Fruit fly (Drosophila melanogaster) whole organism, embryonic: ENCODE measurements around the gene Cyt-c-p.

ENCODE experiments used
- Ada2b ChIP-seq: fragments of 200-800 bp; sonication (Bioruptor generic); IDR thresholded peaks from 2 replicates; pipeline ENCODE4 v1.3.6; 2022; ENCODE audit warnings: missing biosample characterization, missing genetic modification characterization
- BEAF-32 ChIP-seq: fragments of 200-800 bp; sonication (Bioruptor generic); optimal IDR thresholded peaks from 3 replicates; lab custom pipeline; 2017; ENCODE audit warnings: missing biosample characterization, missing genetic modification characterization, mild to moderate bottlenecking, moderate library complexity, missing genetic modification reagents
- CG1024 ChIP-seq: fragments of 200-800 bp; sonication (Bioruptor generic); IDR thresholded peaks from 2 replicates; pipeline ENCODE4 v1.3.6; 2022; ENCODE audit warnings: missing biosample characterization, missing genetic modification characterization
- CG10543 ChIP-seq: fragments of 200-800 bp; sonication (Bioruptor generic); optimal IDR thresholded peaks from 3 replicates; lab custom pipeline; 2017; ENCODE audit warnings: missing biosample characterization, mild to moderate bottlenecking, missing genetic modification characterization, moderate library complexity
- CG11560 ChIP-seq: fragments of 200-800 bp; sonication (Bioruptor generic); IDR thresholded peaks from 3 replicates; pipeline ENCODE4 v1.3.6; 2022; ENCODE audit warnings: missing biosample characterization, missing genetic modification characterization
- CG11695 ChIP-seq: fragments of 200-800 bp; sonication (Bioruptor generic); IDR thresholded peaks from 3 replicates; pipeline ENCODE4 v1.3.6; 2022; ENCODE audit warnings: missing biosample characterization, missing genetic modification characterization
- CG12769 ChIP-seq: fragments of 200-800 bp; sonication (Bioruptor generic); optimal IDR thresholded peaks from 2 replicates; lab custom pipeline; 2019; ENCODE audit warnings: missing biosample characterization, mild to moderate bottlenecking, missing genetic modification characterization, moderate library complexity
- CG13424 ChIP-seq: fragments of 200-800 bp; sonication (Bioruptor generic); optimal IDR thresholded peaks from 2 replicates; lab custom pipeline; 2019; ENCODE audit warnings: missing biosample characterization, mild to moderate bottlenecking, missing genetic modification characterization, moderate library complexity
- CG14014 ChIP-seq: fragments of 200-800 bp; sonication (Bioruptor generic); IDR thresholded peaks from 2 replicates; pipeline ENCODE4 v1.3.6; 2022; ENCODE audit warnings: missing biosample characterization, missing genetic modification characterization
- CG15011 ChIP-seq: fragments of 200-800 bp; sonication (Bioruptor generic); optimal IDR thresholded peaks from 3 replicates; lab custom pipeline; 2018; ENCODE audit warnings: missing biosample characterization, mild to moderate bottlenecking, missing genetic modification characterization
- CG15073 ChIP-seq: fragments of 200-800 bp; sonication (Bioruptor generic); optimal IDR thresholded peaks from 2 replicates; lab custom pipeline; 2016; ENCODE audit warnings: missing biosample characterization, missing genetic modification characterization
- CG17328 ChIP-seq: fragments of 200-800 bp; sonication (Bioruptor generic); IDR thresholded peaks from 2 replicates; pipeline ENCODE4 v1.3.6; 2022; ENCODE audit warnings: missing biosample characterization, missing genetic modification characterization
- CG2116 ChIP-seq: fragments of 200-800 bp; sonication (Bioruptor generic); optimal IDR thresholded peaks from 3 replicates; lab custom pipeline; 2018; ENCODE audit warnings: missing biosample characterization, mild to moderate bottlenecking, missing genetic modification characterization
- CG32767 ChIP-seq: fragments of 200-800 bp; sonication (Bioruptor generic); IDR thresholded peaks from 2 replicates; pipeline ENCODE4 v1.3.6; 2022; ENCODE audit warnings: missing biosample characterization, missing genetic modification characterization
- CG4617 ChIP-seq: fragments of 200-800 bp; sonication (Bioruptor generic); optimal IDR thresholded peaks from 3 replicates; lab custom pipeline; 2016; ENCODE audit warnings: missing biosample characterization, missing genetic modification characterization, borderline replicate concordance
- CG4730 ChIP-seq: fragments of 200-800 bp; sonication (Bioruptor generic); IDR thresholded peaks from 2 replicates; pipeline ENCODE4 v1.3.6; 2022; ENCODE audit warnings: missing biosample characterization, missing genetic modification characterization
- CG6765 ChIP-seq: fragments of 200-800 bp; sonication (Bioruptor generic); optimal IDR thresholded peaks from 3 replicates; lab custom pipeline; 2017; ENCODE audit warnings: missing biosample characterization, mild to moderate bottlenecking, missing genetic modification characterization
- CG8281 ChIP-seq: fragments of 200-800 bp; sonication (Bioruptor generic); optimal IDR thresholded peaks from 2 replicates; lab custom pipeline; 2018; ENCODE audit warnings: missing biosample characterization, mild to moderate bottlenecking, missing genetic modification characterization, moderate library complexity
- CG9797 ChIP-seq: fragments of 200-800 bp; sonication (Bioruptor generic); optimal IDR thresholded peaks from 3 replicates; lab custom pipeline; 2018; ENCODE audit warnings: missing biosample characterization, mild to moderate bottlenecking, missing genetic modification characterization
- Doc3 ChIP-seq: fragments of 200-800 bp; sonication (Bioruptor generic); IDR thresholded peaks from 3 replicates; pipeline ENCODE4 v1.3.6; 2022; ENCODE audit warnings: missing biosample characterization, missing genetic modification characterization; ENCODE audit not compliant: partially characterized antibody
- Drgx ChIP-seq: fragments of 200-800 bp; sonication (Bioruptor generic); IDR thresholded peaks from 2 replicates; pipeline ENCODE4 v1.3.6; 2022; ENCODE audit warnings: missing biosample characterization, missing genetic modification characterization
- Hmr ChIP-seq: fragments of 200-800 bp; sonication (Bioruptor generic); optimal IDR thresholded peaks from 3 replicates; lab custom pipeline; 2017; ENCODE audit warnings: mild to moderate bottlenecking, missing biosample characterization, missing genetic modification reagents, missing genetic modification characterization
- Lpt ChIP-seq: fragments of >200 bp; optimal IDR thresholded peaks from 2 replicates; lab custom pipeline; 2018; ENCODE audit warnings: missing biosample characterization, missing genetic modification characterization
- Med ChIP-seq: fragments of 200-800 bp; sonication (Bioruptor generic); peaks from one replicate; lab custom pipeline; 2016; ENCODE audit warnings: missing biosample characterization, missing genetic modification characterization, mild to moderate bottlenecking, inconsistent platforms, moderate library complexity
- Nf-YC ChIP-seq: fragments of 200-800 bp; optimal IDR thresholded peaks from 3 replicates; lab custom pipeline; 2019; ENCODE audit warnings: missing biosample characterization, mild to moderate bottlenecking, missing genetic modification characterization, moderate library complexity
- Sry-δ ChIP-seq: fragments of 200-800 bp; sonication (Bioruptor generic); optimal IDR thresholded peaks from 2 replicates; lab custom pipeline; 2016; ENCODE audit warnings: missing biosample characterization, missing genetic modification characterization
- Taf1 ChIP-seq: fragments of 200-800 bp; sonication (Bioruptor generic); IDR thresholded peaks from 2 replicates; pipeline ENCODE4 v1.3.6; 2022; ENCODE audit warnings: missing biosample characterization, missing genetic modification characterization
- abd-A ChIP-seq: fragments of 200-800 bp; sonication (Bioruptor generic); optimal IDR thresholded peaks from 3 replicates; lab custom pipeline; 2019; ENCODE audit warnings: missing biosample characterization, mild to moderate bottlenecking, missing genetic modification characterization, moderate library complexity
- bowl ChIP-seq: fragments of 200-800 bp; sonication (Bioruptor generic); IDR thresholded peaks from 2 replicates; pipeline ENCODE4 v1.3.6; 2022; ENCODE audit warnings: missing biosample characterization, missing genetic modification characterization
- cg ChIP-seq: fragments of 200-800 bp; sonication (Bioruptor generic); optimal IDR thresholded peaks from 3 replicates; lab custom pipeline; 2019; ENCODE audit warnings: missing biosample characterization, mild to moderate bottlenecking, missing genetic modification characterization, moderate library complexity
- crp ChIP-seq, 2 experiments: fragments of 200-800 bp; sonication (Bioruptor generic); optimal IDR thresholded peaks; 2 replicates in 1 of 2; 3 replicates in 1 of 2; lab custom pipeline; 2017; ENCODE audit warnings: missing biosample characterization in 2 of 2, missing genetic modification characterization in 2 of 2, mild to moderate bottlenecking in 1 of 2, moderate library complexity in 1 of 2
- disco-r ChIP-seq: fragments of 200-800 bp; sonication (Bioruptor generic); optimal IDR thresholded peaks from 2 replicates; lab custom pipeline; 2016; ENCODE audit warnings: missing biosample characterization, missing genetic modification characterization
- dm ChIP-seq: fragments of 200-800 bp; sonication (Bioruptor generic); optimal IDR thresholded peaks from 3 replicates; lab custom pipeline; 2016; ENCODE audit warnings: missing biosample characterization, missing genetic modification characterization
- eve ChIP-seq, 2 experiments: fragments of >200 bp; optimal IDR thresholded peaks; 2 replicates each; lab custom pipeline; 2017; ENCODE audit warnings: missing biosample characterization in 2 of 2, missing genetic modification characterization in 2 of 2
- grau ChIP-seq: fragments of 200-800 bp; optimal IDR thresholded peaks from 3 replicates; lab custom pipeline; 2019; ENCODE audit warnings: missing biosample characterization, mild to moderate bottlenecking, missing genetic modification characterization, moderate library complexity
- grn ChIP-seq: fragments of 200-800 bp; sonication (Bioruptor generic); optimal IDR thresholded peaks from 3 replicates; lab custom pipeline; 2017; ENCODE audit warnings: missing biosample characterization, missing genetic modification characterization
- hbn ChIP-seq: fragments of 200-800 bp; sonication (Bioruptor generic); IDR thresholded peaks from 2 replicates; pipeline ENCODE4 v1.3.6; 2022; ENCODE audit warnings: missing biosample characterization, missing genetic modification characterization; ENCODE audit not compliant: partially characterized antibody
- jigr1 ChIP-seq: fragments of 200-800 bp; sonication (Bioruptor generic); IDR thresholded peaks from 3 replicates; pipeline ENCODE4 v1.3.6; 2022; ENCODE audit warnings: missing biosample characterization, missing genetic modification characterization
- lab ChIP-seq: fragments of 200-800 bp; sonication (Bioruptor generic); optimal IDR thresholded peaks from 3 replicates; lab custom pipeline; 2017; ENCODE audit warnings: missing biosample characterization, missing genetic modification characterization, mild to moderate bottlenecking, moderate library complexity, missing genetic modification reagents
- lola ChIP-seq, 3 experiments: fragments of >200 bp in 2 of 3; fragments of 200-800 bp in 1 of 3; sonication (Bioruptor generic) in 1 of 3; optimal IDR thresholded peaks; 2 replicates each; lab custom pipeline; 2017 to 2019; ENCODE audit warnings: missing biosample characterization in 3 of 3, missing genetic modification characterization in 3 of 3, mild to moderate bottlenecking in 1 of 3, moderate library complexity in 1 of 3
- ro ChIP-seq: fragments of 200-800 bp; sonication (Bioruptor generic); IDR thresholded peaks from 2 replicates; pipeline ENCODE4 v1.3.6; 2022; ENCODE audit warnings: missing biosample characterization, missing genetic modification characterization
- sens ChIP-seq: fragments of 200-800 bp; sonication (Bioruptor generic); peaks from one replicate; lab custom pipeline; 2016; ENCODE audit warnings: missing biosample characterization, missing genetic modification characterization
- sna ChIP-seq: fragments of 200-800 bp; sonication (Bioruptor generic); IDR thresholded peaks from 2 replicates; pipeline ENCODE4 v1.3.6; 2022; ENCODE audit warnings: missing biosample characterization, missing genetic modification characterization; ENCODE audit not compliant: partially characterized antibody
- tgo ChIP-seq: fragments of 200-800 bp; sonication (Bioruptor generic); IDR thresholded peaks from 3 replicates; pipeline ENCODE4 v1.3.6; 2022; ENCODE audit warnings: missing biosample characterization, missing genetic modification characterization
- tna ChIP-seq: fragments of 200-800 bp; sonication (Bioruptor generic); IDR thresholded peaks from 2 replicates; pipeline ENCODE4 v1.3.6; 2022; ENCODE audit warnings: missing biosample characterization, missing genetic modification characterization; ENCODE audit not compliant: partially characterized antibody
- tup ChIP-seq: fragments of 200-800 bp; sonication (Bioruptor generic); optimal IDR thresholded peaks from 2 replicates; lab custom pipeline; 2016; ENCODE audit warnings: missing biosample characterization, mild to moderate bottlenecking, missing genetic modification characterization, moderate library complexity
- tx ChIP-seq: fragments of 200-800 bp; sonication (Bioruptor generic); optimal IDR thresholded peaks from 2 replicates; lab custom pipeline; 2016; ENCODE audit warnings: missing biosample characterization, missing genetic modification characterization
- usp ChIP-seq: fragments of >200 bp; optimal IDR thresholded peaks from 2 replicates; lab custom pipeline; 2017; ENCODE audit warnings: missing biosample characterization, missing genetic modification characterization
- wek ChIP-seq: fragments of 200-800 bp; sonication (Bioruptor generic); optimal IDR thresholded peaks from 3 replicates; lab custom pipeline; 2018; ENCODE audit warnings: missing biosample characterization, mild to moderate bottlenecking, missing genetic modification characterization, moderate library complexity

Cyt-c-p gene

dm6 chr2L:16760504-16761417 lies 41.0 kb downstream of the Cyt-c-p start, which contains the start of gene ppk17:
TSS of gene ppk17 (minus strand) at chr2L:16760554.
- TF ChIP-seq lab (GFP tag; lab: Kevin White, UChicago): no peak
- no peak for TF ChIP-seq CG11695
- no peak for TF ChIP-seq tx (GFP tag; lab: Kevin White, UChicago)
- peak; percentile 45 for TF ChIP-seq cg (GFP tag; lab: Kevin White, UChicago)
- no peak for TF ChIP-seq lola (GFP tag; optimal IDR thresholded peaks at IDR 0.05; lab: Kevin White, UChicago)
- no peak for TF ChIP-seq ro (GFP tag; lab: Robert Waterston, UW)
- TF ChIP-seq BEAF-32: no peak
- no peak for TF ChIP-seq Sry-δ
- no peak for TF ChIP-seq tna (GFP tag; lab: Robert Waterston, UW)
- TF ChIP-seq CG4617 (GFP tag; lab: Kevin White, UChicago): no peak
- TF ChIP-seq CG12769 (tag; lab: Kevin White, UChicago): peak; percentile 68
- TF ChIP-seq usp (GFP tag; lab: Kevin White, UChicago): no peak
- no peak for TF ChIP-seq CG17328 (GFP tag; lab: Robert Waterston, UW)
- TF ChIP-seq Lpt (GFP tag; lab: Kevin White, UChicago): no peak
- no peak for TF ChIP-seq tgo
- peak; percentile 15 for TF ChIP-seq sens (GFP tag; lab: Kevin White, UChicago)
- TF ChIP-seq Hmr (GFP tag; lab: Kevin White, UChicago): no peak
- TF ChIP-seq wek (GFP tag; lab: Kevin White, UChicago): no peak
- peak; percentile 35; the same call in 1 of the 2 replicates for TF ChIP-seq Drgx (GFP tag; lab: Robert Waterston, UW)
- TF ChIP-seq CG2116: no peak
- TF ChIP-seq abd-A (tag; lab: Kevin White, UChicago): no peak
- no peak for TF ChIP-seq grn (GFP tag; lab: Kevin White, UChicago)
- TF ChIP-seq sna (GFP tag; lab: Robert Waterston, UW): no peak
- no peak for TF ChIP-seq CG13424
- no peak for TF ChIP-seq CG9797
- no peak for TF ChIP-seq bowl (GFP tag; lab: Robert Waterston, UW)
- no peak for TF ChIP-seq eve (GFP tag; optimal IDR thresholded peaks at IDR 0.05; lab: Kevin White, UChicago)
- TF ChIP-seq CG15073: no peak
- no peak for TF ChIP-seq CG15011 (GFP tag; lab: Kevin White, UChicago)
- TF ChIP-seq CG10543 (GFP tag; lab: Kevin White, UChicago): peak; percentile 59
- no peak for TF ChIP-seq CG6765
- TF ChIP-seq CG8281 (tag; lab: Kevin White, UChicago): no peak
- TF ChIP-seq Med (GFP tag; lab: Kevin White, UChicago): peak; percentile 25
- TF ChIP-seq CG1024 (GFP tag; lab: Robert Waterston, UW): no peak
- TF ChIP-seq CG11560: no peak
- TF ChIP-seq jigr1: no peak
- TF ChIP-seq CG4730: no peak
- TF ChIP-seq dm (GFP tag; lab: Kevin White, UChicago): no peak
- TF ChIP-seq CG14014 (GFP tag; lab: Robert Waterston, UW): no peak
- 0 out of 2 replicates have a peak, but pooled peaks have one; percentile 17 for TF ChIP-seq CG32767 (GFP tag; lab: Robert Waterston, UW)
- no peak for TF ChIP-seq Taf1 (GFP tag; lab: Robert Waterston, UW)
- peak; percentile 4 for TF ChIP-seq grau (tag; lab: Kevin White, UChicago)
- TF ChIP-seq tup (GFP tag; lab: Kevin White, UChicago): no peak
- TF ChIP-seq disco-r (GFP tag; lab: Kevin White, UChicago): no peak
- no peak for TF ChIP-seq Nf-YC (tag; lab: Kevin White, UChicago)
- TF ChIP-seq crp (GFP tag; optimal IDR thresholded peaks at IDR 0.05; lab: Kevin White, UChicago): no peak
- no peak for TF ChIP-seq Doc3 (GFP tag; lab: Robert Waterston, UW)
- TF ChIP-seq hbn: no peak
- no peak for TF ChIP-seq Ada2b
